Worm (Caenorhabditis elegans): Measurements from ENCODE around the gene ile-2.

Gene ile-2

ce11 chrX:768061-768646 is at the start of gene ile-2, which contains the start of gene trap-2 (continued):
- TF ChIP-seq nhr-85 (tag): peak; percentile 93
- TF ChIP-seq elt-2 (tag; optimal IDR thresholded peaks at IDR 0.05): peak; percentile 56
- TF ChIP-seq nhr-84 (tag; optimal IDR thresholded peaks at IDR 0.05): no peak
- TF ChIP-seq dpl-1 (GFP tag; optimal IDR thresholded peaks at IDR 0.05): peak; percentile 65 to 69 (median 68)
- TF ChIP-seq tbx-2 (tag; optimal IDR thresholded peaks at IDR 0.05): peak; percentile 88
- peak; percentile 14 for TF ChIP-seq zip-4 (GFP tag; optimal IDR thresholded peaks at IDR 0.05)
- peak; percentile 65 for TF ChIP-seq vab-15 (tag; optimal IDR thresholded peaks at IDR 0.05)
- TF ChIP-seq pqm-1 (tag; optimal IDR thresholded peaks at IDR 0.05): no peak
- TF ChIP-seq C16A3.4 (tag; optimal IDR thresholded peaks at IDR 0.05): peak; percentile 94
- peak; percentile 93 for TF ChIP-seq fkh-8 (tag; optimal IDR thresholded peaks at IDR 0.05)
- peak in 1 of 2 experiments; percentile 40 for TF ChIP-seq ztf-11 (tag; optimal IDR thresholded peaks at IDR 0.05)
- peak; percentile 88 for TF ChIP-seq unc-130 (tag; optimal IDR thresholded peaks at IDR 0.05)
- peak; percentile 94 for TF ChIP-seq snu-23 (GFP tag; optimal IDR thresholded peaks at IDR 0.05)
- TF ChIP-seq sptf-1 (tag; optimal IDR thresholded peaks at IDR 0.05): no peak
- TF ChIP-seq sup-37 (GFP tag; optimal IDR thresholded peaks at IDR 0.05): peak; percentile 51
- peak; percentile 92 for TF ChIP-seq nhr-20 (tag; optimal IDR thresholded peaks at IDR 0.05)
- TF ChIP-seq ets-5 (GFP tag; IDR thresholded peaks at IDR 0.05): no peak
- TF ChIP-seq lsy-2 (tag; optimal IDR thresholded peaks at IDR 0.05): peak; percentile 97 to 98
- peak; percentile 90 for TF ChIP-seq nhr-19 (GFP tag; conservative IDR thresholded peaks at IDR 0.05)
- TF ChIP-seq ceh-88 (GFP tag; IDR thresholded peaks at IDR 0.05): peak; percentile 55; the same call in 1 of the 2 replicates
- no peak for TF ChIP-seq ceh-63 (GFP tag; optimal IDR thresholded peaks at IDR 0.05)
- no peak for TF ChIP-seq mef-2 (tag; optimal IDR thresholded peaks at IDR 0.05)
- no peak for TF ChIP-seq efl-3 (GFP tag; optimal IDR thresholded peaks at IDR 0.05)
- TF ChIP-seq grh-1 (GFP tag; IDR thresholded peaks at IDR 0.05): peak; percentile 71
- peak; percentile 91 for TF ChIP-seq swsn-7 (tag; optimal IDR thresholded peaks at IDR 0.05)
- no peak for TF ChIP-seq unc-98 (GFP tag; IDR thresholded peaks at IDR 0.05)
- peak; percentile 85 to 88 for TF ChIP-seq lin-35 (GFP tag; optimal IDR thresholded peaks at IDR 0.05)
- TF ChIP-seq fkh-4 (tag; optimal IDR thresholded peaks at IDR 0.05; ENCODE audit: borderline replicate concordance): no peak
- TF ChIP-seq fos-1 (tag; optimal IDR thresholded peaks at IDR 0.05): peak; percentile 65
- peak; percentile 39 for TF ChIP-seq nhr-11 (tag; optimal IDR thresholded peaks at IDR 0.05)
- peak; percentile 91 for TF ChIP-seq nhr-77 (tag; optimal IDR thresholded peaks at IDR 0.05)
- peak; percentile 79 for TF ChIP-seq snpc-4 (tag; optimal IDR thresholded peaks at IDR 0.05)
- TF ChIP-seq zag-1 (tag; optimal IDR thresholded peaks at IDR 0.05): no peak

- TF ChIP-seq lir-3 (tag; optimal IDR thresholded peaks at IDR 0.05; ENCODE audit: poor library complexity) (no peak), grh-1 (GFP tag; IDR thresholded peaks at IDR 0.05) (no peak), aha-1 (tag; optimal IDR thresholded peaks at IDR 0.05) (no peak), isw-1 (GFP tag; IDR thresholded peaks at IDR 0.05) (no peak), fkh-8 (tag; optimal IDR thresholded peaks at IDR 0.05) (no peak), nhr-20 (tag; optimal IDR thresholded peaks at IDR 0.05) (no peak), nhr-71 (tag; optimal IDR thresholded peaks at IDR 0.05) (no peak), nhr-77 (tag; optimal IDR thresholded peaks at IDR 0.05) (no peak)
These were observed 42.5 kb upstream of the ile-2 start, which contains the start of gene sli-1 for ce11 chrX:725868-726267. TSS of gene sli-1 (minus strand) at chrX:725968.

ce11 chrX:726295-726694 is 42.1 kb upstream of the ile-2 start:
- TF ChIP-seq lin-14 (GFP tag; optimal IDR thresholded peaks at IDR 0.05): peak; percentile 53
- no peak for TF ChIP-seq alr-1 (tag; optimal IDR thresholded peaks at IDR 0.05; ENCODE audit: borderline replicate concordance)
- TF ChIP-seq ceh-82 (tag; optimal IDR thresholded peaks at IDR 0.05): peak in 1 of 3 experiments; percentile 1
- no peak for TF ChIP-seq blmp-1 (tag; optimal IDR thresholded peaks at IDR 0.05)
- TF ChIP-seq egl-13 (tag; optimal IDR thresholded peaks at IDR 0.05): no peak
- TF ChIP-seq dsc-1 (tag; optimal IDR thresholded peaks at IDR 0.05): peak; percentile 50
- no peak for TF ChIP-seq nhr-90 (tag; optimal IDR thresholded peaks at IDR 0.05; ENCODE audit: poor library complexity)
- no peak for TF ChIP-seq Y116A8C.19 (tag; optimal IDR thresholded peaks at IDR 0.05; ENCODE audit: borderline replicate concordance)
- TF ChIP-seq hpl-2 (GFP tag; optimal IDR thresholded peaks at IDR 0.05): no peak
- TF ChIP-seq snu-23 (GFP tag; optimal IDR thresholded peaks at IDR 0.05): no peak
- TF ChIP-seq lsy-2 (tag; optimal IDR thresholded peaks at IDR 0.05): peak in 1 of 2 experiments; percentile 10
- TF ChIP-seq tlp-1 (tag; optimal IDR thresholded peaks at IDR 0.05): no peak
- TF ChIP-seq snpc-4 (tag; optimal IDR thresholded peaks at IDR 0.05): no peak
- TF ChIP-seq ets-5 (GFP tag; IDR thresholded peaks at IDR 0.05): no peak
- TF ChIP-seq nhr-19 (GFP tag; conservative IDR thresholded peaks at IDR 0.05): no peak
- no peak for TF ChIP-seq fkh-4 (tag; optimal IDR thresholded peaks at IDR 0.05; ENCODE audit: borderline replicate concordance)
- no peak for TF ChIP-seq C16A3.4 (tag; optimal IDR thresholded peaks at IDR 0.05)
- TF ChIP-seq tbx-2 (tag; optimal IDR thresholded peaks at IDR 0.05): no peak
- TF ChIP-seq swsn-7 (tag; optimal IDR thresholded peaks at IDR 0.05): no peak
- no peak for TF ChIP-seq nhr-12 (tag; optimal IDR thresholded peaks at IDR 0.05)
